Fruit fly (Drosophila melanogaster) whole organism, embryonic: Measurements from ENCODE around the gene Obp99d.

Source experiments
- Abd-B ChIP-seq: fragments of 200-800 bp; sonication (Bioruptor generic); optimal IDR thresholded peaks from 2 replicates; lab custom pipeline; 2018; ENCODE audit warnings: missing biosample characterization, mild to moderate bottlenecking, missing genetic modification characterization, moderate library complexity
- C15 ChIP-seq: fragments of 200-800 bp; sonication (Bioruptor generic); IDR thresholded peaks from 3 replicates; pipeline ENCODE4 v1.3.6; 2022; ENCODE audit warnings: missing biosample characterization, missing genetic modification characterization
- CG10959 ChIP-seq: fragments of 200-800 bp; sonication (Bioruptor generic); IDR thresholded peaks from 2 replicates; pipeline ENCODE4 v1.3.6; 2022; ENCODE audit warnings: missing biosample characterization, missing genetic modification characterization
- CG11456 ChIP-seq: fragments of 200-800 bp; sonication (Bioruptor generic); IDR thresholded peaks from 3 replicates; pipeline ENCODE4 v1.3.6; 2022; ENCODE audit warnings: missing biosample characterization, missing genetic modification characterization
- CG1233 ChIP-seq: fragments of 200-800 bp; sonication (Bioruptor generic); optimal IDR thresholded peaks from 4 replicates; lab custom pipeline; 2018; ENCODE audit warnings: missing biosample characterization, mild to moderate bottlenecking, missing genetic modification characterization
- CG12659 ChIP-seq: fragments of 200-800 bp; sonication (Bioruptor generic); optimal IDR thresholded peaks from 3 replicates; lab custom pipeline; 2017; ENCODE audit warnings: mild to moderate bottlenecking, missing biosample characterization, missing genetic modification reagents, missing genetic modification characterization
- CG13287 ChIP-seq: fragments of 200-800 bp; sonication (Bioruptor generic); IDR thresholded peaks from 2 replicates; pipeline ENCODE4 v1.3.6; 2022; ENCODE audit warnings: missing biosample characterization, missing genetic modification characterization; ENCODE audit not compliant: partially characterized antibody
- CG13775 ChIP-seq: fragments of 200-800 bp; sonication (Bioruptor generic); optimal IDR thresholded peaks from 3 replicates; lab custom pipeline; 2017; ENCODE audit warnings: missing biosample characterization, mild to moderate bottlenecking, missing genetic modification characterization
- CG15514 ChIP-seq: fragments of 200-800 bp; sonication (Bioruptor generic); optimal IDR thresholded peaks from 3 replicates; lab custom pipeline; 2017; ENCODE audit warnings: missing biosample characterization, missing genetic modification characterization, mild to moderate bottlenecking, moderate library complexity, missing genetic modification reagents
- CG1603 ChIP-seq: fragments of 200-800 bp; sonication (Bioruptor generic); optimal IDR thresholded peaks from 2 replicates; lab custom pipeline; 2019; ENCODE audit warnings: missing biosample characterization, mild to moderate bottlenecking, missing genetic modification characterization, moderate library complexity
- CG16863 ChIP-seq: fragments of 200-800 bp; sonication (Bioruptor generic); optimal IDR thresholded peaks from 3 replicates; lab custom pipeline; 2016; ENCODE audit warnings: missing biosample characterization, missing genetic modification characterization
- CG17612 ChIP-seq: fragments of 200-800 bp; sonication (Bioruptor generic); IDR thresholded peaks from 2 replicates; pipeline ENCODE4 v1.3.6; 2022; ENCODE audit warnings: missing biosample characterization, missing genetic modification characterization
- CG17912 ChIP-seq: fragments of 200-800 bp; sonication (Bioruptor generic); optimal IDR thresholded peaks from 2 replicates; lab custom pipeline; 2018; ENCODE audit warnings: missing biosample characterization, mild to moderate bottlenecking, missing genetic modification characterization
- CG3407 ChIP-seq: fragments of 200-800 bp; sonication (Bioruptor generic); optimal IDR thresholded peaks from 2 replicates; lab custom pipeline; 2018; ENCODE audit warnings: missing biosample characterization, mild to moderate bottlenecking, missing genetic modification characterization
- CG4404 ChIP-seq: fragments of 200-800 bp; sonication (Bioruptor generic); IDR thresholded peaks from 2 replicates; pipeline ENCODE4 v1.3.6; 2022; ENCODE audit warnings: missing biosample characterization, missing genetic modification characterization
- CG7271 ChIP-seq: fragments of 200-800 bp; sonication (Bioruptor generic); optimal IDR thresholded peaks from 2 replicates; lab custom pipeline; 2018; ENCODE audit warnings: missing biosample characterization, mild to moderate bottlenecking, missing genetic modification characterization, moderate library complexity
- CG7372 ChIP-seq: fragments of 200-800 bp; sonication (Bioruptor generic); IDR thresholded peaks from 2 replicates; pipeline ENCODE4 v1.3.6; 2022; ENCODE audit warnings: missing biosample characterization, missing genetic modification characterization
- CG8290 ChIP-seq, 3 experiments: fragments of 200-800 bp; sonication (Bioruptor generic); optimal IDR thresholded peaks; 2 replicates each; lab custom pipeline; 2016 to 2019; ENCODE audit warnings: missing biosample characterization in 3 of 3, missing genetic modification characterization in 3 of 3, mild to moderate bottlenecking in 2 of 3, moderate library complexity in 1 of 3
- CG9727 ChIP-seq: fragments of 200-800 bp; sonication (Bioruptor generic); optimal IDR thresholded peaks from 3 replicates; lab custom pipeline; 2017; ENCODE audit warnings: missing biosample characterization, mild to moderate bottlenecking, missing genetic modification characterization
- Dref ChIP-seq: fragments of 200-800 bp; sonication (Bioruptor generic); IDR thresholded peaks from 2 replicates; pipeline ENCODE4 v1.3.6; 2022; ENCODE audit warnings: missing biosample characterization, missing genetic modification characterization
- Eip74EF ChIP-seq, 2 experiments: fragments of 200-800 bp in 1 of 2; fragments of >200 bp in 1 of 2; sonication (Bioruptor generic) in 1 of 2; optimal IDR thresholded peaks; 2 replicates each; lab custom pipeline; 2017 to 2019; ENCODE audit warnings: missing biosample characterization in 2 of 2, missing genetic modification characterization in 2 of 2, mild to moderate bottlenecking in 1 of 2, moderate library complexity in 1 of 2
- H15 ChIP-seq: fragments of 200-800 bp; sonication (Bioruptor generic); IDR thresholded peaks from 3 replicates; pipeline ENCODE4 v1.3.6; 2022; ENCODE audit warnings: missing biosample characterization, missing genetic modification characterization
- Hey ChIP-seq: fragments of 200-800 bp; sonication (Bioruptor generic); optimal IDR thresholded peaks from 3 replicates; lab custom pipeline; 2018; ENCODE audit warnings: missing biosample characterization, mild to moderate bottlenecking, missing genetic modification characterization
- Hr3 ChIP-seq: fragments of 200-800 bp; sonication (Bioruptor generic); optimal IDR thresholded peaks from 3 replicates; lab custom pipeline; 2016; ENCODE audit warnings: missing biosample characterization, missing genetic modification characterization
- Hsf ChIP-seq: fragments of 200-800 bp; sonication (Bioruptor generic); optimal IDR thresholded peaks from 3 replicates; lab custom pipeline; 2016; ENCODE audit warnings: missing biosample characterization, missing genetic modification characterization
- MESR4 ChIP-seq: fragments of 200-800 bp; sonication (Bioruptor generic); optimal IDR thresholded peaks from 2 replicates; lab custom pipeline; 2018; ENCODE audit warnings: missing biosample characterization, mild to moderate bottlenecking, missing genetic modification characterization, moderate library complexity
- NFAT ChIP-seq: fragments of 200-800 bp; sonication (Bioruptor generic); IDR thresholded peaks from 2 replicates; pipeline ENCODE4 v1.3.6; 2022; ENCODE audit warnings: missing biosample characterization, missing genetic modification characterization
- PHDP ChIP-seq: fragments of 200-800 bp; sonication (Bioruptor generic); optimal IDR thresholded peaks from 3 replicates; lab custom pipeline; 2018; ENCODE audit warnings: missing biosample characterization, mild to moderate bottlenecking, missing genetic modification characterization, moderate library complexity
- Ptx1 ChIP-seq: fragments of 200-800 bp; sonication (Bioruptor generic); IDR thresholded peaks from 2 replicates; pipeline ENCODE4 v1.3.6; 2022; ENCODE audit warnings: missing biosample characterization, missing genetic modification characterization
- Rx ChIP-seq: fragments of 200-800 bp; sonication (Bioruptor generic); IDR thresholded peaks from 2 replicates; pipeline ENCODE4 v1.3.6; 2022; ENCODE audit warnings: missing biosample characterization, missing genetic modification characterization
- Side ChIP-seq: fragments of 200-800 bp; sonication (Bioruptor generic); optimal IDR thresholded peaks from 2 replicates; lab custom pipeline; 2016; ENCODE audit warnings: missing biosample characterization, missing genetic modification characterization
- Tbp ChIP-seq: fragments of >200 bp; optimal IDR thresholded peaks from 2 replicates; lab custom pipeline; 2018; ENCODE audit warnings: missing biosample characterization, missing genetic modification characterization
- Xbp1 ChIP-seq: fragments of 200-800 bp; sonication (Bioruptor generic); optimal IDR thresholded peaks from 3 replicates; lab custom pipeline; 2016; ENCODE audit warnings: missing biosample characterization, mild to moderate bottlenecking, missing genetic modification characterization
- croc ChIP-seq: fragments of 200-800 bp; sonication (Bioruptor generic); conservative IDR thresholded peaks from 3 replicates; pipeline ENCODE4 v1.3.6; 2022; ENCODE audit warnings: missing biosample characterization, missing genetic modification characterization
- dm ChIP-seq: fragments of 200-800 bp; sonication (Bioruptor generic); optimal IDR thresholded peaks from 3 replicates; lab custom pipeline; 2016; ENCODE audit warnings: missing biosample characterization, missing genetic modification characterization
- ems ChIP-seq: fragments of 200-800 bp; sonication (Bioruptor generic); optimal IDR thresholded peaks from 3 replicates; lab custom pipeline; 2016; ENCODE audit warnings: missing biosample characterization, missing genetic modification characterization
- gfzf ChIP-seq: fragments of 200-800 bp; sonication (Bioruptor generic); optimal IDR thresholded peaks from 2 replicates; lab custom pipeline; 2016; ENCODE audit warnings: missing biosample characterization, mild to moderate bottlenecking, missing genetic modification characterization, moderate library complexity
- grau ChIP-seq: fragments of 200-800 bp; optimal IDR thresholded peaks from 3 replicates; lab custom pipeline; 2019; ENCODE audit warnings: missing biosample characterization, mild to moderate bottlenecking, missing genetic modification characterization, moderate library complexity
- her ChIP-seq: fragments of 200-800 bp; sonication (Bioruptor generic); optimal IDR thresholded peaks from 2 replicates; lab custom pipeline; 2016; ENCODE audit warnings: missing biosample characterization, missing genetic modification characterization
- maf-S ChIP-seq: fragments of 200-800 bp; sonication (Bioruptor generic); optimal IDR thresholded peaks from 2 replicates; lab custom pipeline; 2016; ENCODE audit warnings: missing biosample characterization, missing genetic modification characterization
- nau ChIP-seq: fragments of 200-800 bp; sonication (Bioruptor generic); optimal IDR thresholded peaks from 3 replicates; lab custom pipeline; 2017; ENCODE audit warnings: missing biosample characterization, mild to moderate bottlenecking, missing genetic modification characterization, missing genetic modification reagents
- nerfin-1 ChIP-seq: fragments of 200-800 bp; sonication (Bioruptor generic); optimal IDR thresholded peaks from 3 replicates; lab custom pipeline; 2019; ENCODE audit warnings: missing biosample characterization, mild to moderate bottlenecking, missing genetic modification characterization, moderate library complexity
- phol ChIP-seq: fragments of 200-800 bp; sonication (Bioruptor generic); optimal IDR thresholded peaks from 3 replicates; lab custom pipeline; 2018; ENCODE audit warnings: missing biosample characterization, mild to moderate bottlenecking, missing genetic modification characterization, moderate library complexity
- pita ChIP-seq: fragments of 200-800 bp; sonication (Bioruptor generic); optimal IDR thresholded peaks from 2 replicates; lab custom pipeline; 2017; ENCODE audit warnings: missing biosample characterization, mild to moderate bottlenecking, missing genetic modification characterization
- pnt ChIP-seq: fragments of 200-800 bp; sonication (Bioruptor generic); optimal IDR thresholded peaks from 3 replicates; lab custom pipeline; 2016; ENCODE audit warnings: missing biosample characterization, missing genetic modification characterization
- psq ChIP-seq: fragments of 200-800 bp; sonication (Bioruptor generic); optimal IDR thresholded peaks from 2 replicates; lab custom pipeline; 2017; ENCODE audit warnings: missing biosample characterization, missing genetic modification characterization
- sr ChIP-seq: fragments of 200-800 bp; sonication (Bioruptor generic); IDR thresholded peaks from 3 replicates; pipeline ENCODE4 v1.3.6; 2022; ENCODE audit warnings: missing biosample characterization, missing genetic modification characterization
- sug ChIP-seq: fragments of 200-800 bp; optimal IDR thresholded peaks from 2 replicates; lab custom pipeline; 2019; ENCODE audit warnings: missing biosample characterization, mild to moderate bottlenecking, missing genetic modification characterization, moderate library complexity
- tap ChIP-seq: fragments of 200-800 bp; optimal IDR thresholded peaks from 3 replicates; lab custom pipeline; 2019; ENCODE audit warnings: missing biosample characterization, mild to moderate bottlenecking, missing genetic modification characterization, moderate library complexity
- usp ChIP-seq: fragments of >200 bp; optimal IDR thresholded peaks from 2 replicates; lab custom pipeline; 2017; ENCODE audit warnings: missing biosample characterization, missing genetic modification characterization

The Obp99d gene

DNA sequence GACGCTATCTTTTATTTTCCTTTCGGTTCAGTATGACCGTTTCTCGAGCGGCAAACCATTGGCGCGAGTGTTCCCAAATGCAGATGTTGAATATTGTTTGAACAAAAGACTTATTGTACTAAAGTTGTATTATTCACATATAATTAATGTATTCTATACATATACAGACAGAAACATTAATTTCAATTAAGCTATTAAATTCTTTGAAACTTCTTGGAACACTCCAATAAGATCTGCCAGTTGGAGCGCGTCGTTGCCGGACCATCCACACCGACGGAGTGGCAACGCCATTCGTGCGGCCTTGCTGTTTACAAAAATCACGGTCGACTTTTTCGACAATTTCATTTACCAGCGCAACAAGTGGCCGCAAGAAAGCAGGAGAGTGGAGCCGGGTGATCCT is 30.8 kb downstream of the Obp99d start, which contains the start of the genes Wdr24 and IntS11 (continued):
- TF ChIP-seq Side (no peak), phol (peak; percentile 85), CG1233 (GFP tag; lab: Kevin White, UChicago) (peak; percentile 83), usp (GFP tag; lab: Kevin White, UChicago) (no peak), CG8290 (GFP tag; optimal IDR thresholded peaks at IDR 0.05; lab: Kevin White, UChicago) (no peak), CG8290 (tag; optimal IDR thresholded peaks at IDR 0.05; lab: Kevin White, UChicago) (peak in 1 of 2 experiments; percentile 96), CG3407 (GFP tag; lab: Kevin White, UChicago) (no peak), pnt (GFP tag; lab: Kevin White, UChicago) (peak; percentile 61), nerfin-1 (tag; lab: Kevin White, UChicago) (peak; percentile 41), Hsf (GFP tag; lab: Kevin White, UChicago) (peak; percentile 87), psq (peak; percentile 28), sr (peak; percentile 31; the same call in 1 of the 3 replicates), grau (peak; percentile 90), dm (GFP tag; lab: Kevin White, UChicago) (peak; percentile 74), PHDP (tag; lab: Kevin White, UChicago) (peak; percentile 83), tap (no peak), CG7271 (tag; lab: Kevin White, UChicago) (no peak), CG16863 (GFP tag; lab: Kevin White, UChicago) (peak; percentile 50), CG9727 (GFP tag; lab: Kevin White, UChicago) (peak; percentile 56), gfzf (GFP tag; lab: Kevin White, UChicago) (peak; percentile 61), Tbp (GFP tag; lab: Kevin White, UChicago) (no peak), her (GFP tag; lab: Kevin White, UChicago) (no peak), H15 (GFP tag; lab: Robert Waterston, UW) (peak; percentile 88), pita (GFP tag; lab: Kevin White, UChicago) (no peak), Xbp1 (GFP tag; lab: Kevin White, UChicago) (peak; percentile 84), CG10959 (GFP tag; lab: Robert Waterston, UW) (0 out of 2 replicates have a peak, but pooled peaks have one; percentile 30), CG17912 (GFP tag; lab: Kevin White, UChicago) (peak; percentile 29), NFAT (peak; percentile 95), Abd-B (GFP tag; lab: Kevin White, UChicago) (peak; percentile 95), CG13287 (GFP tag; lab: Robert Waterston, UW) (peak; percentile 64; the same call in 1 of the 2 replicates), CG1603 (tag; lab: Kevin White, UChicago) (peak; percentile 89), ems (GFP tag; lab: Kevin White, UChicago) (peak; percentile 69), CG13775 (GFP tag; lab: Kevin White, UChicago) (peak; percentile 73), C15 (peak; percentile 53), Hey (tag; lab: Kevin White, UChicago) (no peak), CG7372 (GFP tag; lab: Robert Waterston, UW) (peak; percentile 93), Dref (GFP tag; lab: Robert Waterston, UW) (peak; percentile 43)

DNA sequence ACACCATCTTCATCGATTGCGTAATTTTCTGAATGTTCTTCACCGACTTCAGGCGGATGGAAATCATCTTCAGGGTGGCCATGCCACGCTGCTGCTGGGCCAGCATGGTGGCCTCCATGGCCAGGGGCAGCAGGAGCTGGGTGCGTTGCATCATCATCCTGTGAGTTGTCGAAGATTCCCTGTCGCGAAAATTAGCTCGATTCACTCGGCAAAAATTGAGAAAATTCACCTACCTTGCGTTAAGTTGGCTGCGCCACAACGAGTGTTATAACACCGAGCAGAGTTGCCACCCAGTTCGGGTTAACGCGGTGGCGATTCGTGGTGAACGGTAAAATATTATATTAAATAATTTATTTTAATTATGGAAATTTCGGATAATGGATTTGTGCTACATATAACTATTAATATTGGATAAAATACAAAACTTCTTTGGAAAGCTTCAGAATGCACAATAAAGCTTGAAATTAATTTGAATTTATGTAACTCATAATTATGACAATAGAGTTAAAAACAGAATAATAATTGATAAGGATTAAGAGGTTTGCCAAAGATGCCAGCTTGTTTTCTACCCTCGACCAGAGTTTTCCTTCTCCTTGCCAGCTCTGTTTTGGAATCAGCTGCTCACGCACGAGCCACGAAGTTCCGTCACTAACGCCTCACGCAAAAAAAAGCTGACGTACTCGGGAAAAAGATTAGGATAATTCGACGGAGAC is 34.4 kb downstream of the Obp99d start, which contains the start of the genes ATPsyngamma and yata:
ATPsyngamma (minus strand) TSS at position 573 of the 713 bp plus-strand sequence.
yata (plus strand) TSS at position 629 of the 713 bp plus-strand sequence.
- TF ChIP-seq nau (GFP tag; lab: Kevin White, UChicago) (no peak), Hr3 (no peak), croc (GFP tag; lab: Robert Waterston, UW) (no peak), CG17612 (GFP tag; lab: Robert Waterston, UW) (no peak), CG4404 (no peak), CG11456 (GFP tag; lab: Robert Waterston, UW) (no peak; the same call in 2 of the 3 replicates), CG15514 (GFP tag; lab: Kevin White, UChicago) (peak; percentile 58), Rx (GFP tag; lab: Robert Waterston, UW) (no peak), maf-S (GFP tag; lab: Kevin White, UChicago) (no peak), sug (tag; lab: Kevin White, UChicago) (peak; percentile 54), Eip74EF (GFP tag; optimal IDR thresholded peaks at IDR 0.05; lab: Kevin White, UChicago) (no peak), CG12659 (GFP tag; lab: Kevin White, UChicago) (peak; percentile 83), Ptx1 (peak; percentile 47), MESR4 (GFP tag; lab: Kevin White, UChicago) (peak; percentile 97)
